Worm (Caenorhabditis elegans): ENCODE data around the gene Y51H4A.936.
A peak's percentile ranks its signal among the peaks of the same experiment; 100 is the strongest.
"Not testable (repeated sequence)": the region's sequence is repeated elsewhere in the genome, so short reads cannot be mapped to it uniquely, and the experiment has no call there.

Gene Y51H4A.936

ce11 chrIV:16629090-16629489, at the start of gene Y51H4A.936:
Y51H4A.936 (plus strand) TSS chrIV:16629390.
- TF ChIP-seq fkh-3 (tag; optimal IDR thresholded peaks at IDR 0.05): no peak
- no peak for TF ChIP-seq tbx-9 (tag; optimal IDR thresholded peaks at IDR 0.05; ENCODE audit: borderline replicate concordance)
- no peak for TF ChIP-seq madf-3 (GFP tag; IDR thresholded peaks at IDR 0.05)
- no peak for TF ChIP-seq sea-2 (GFP tag; IDR thresholded peaks at IDR 0.05)
- TF ChIP-seq lir-1 (GFP tag; conservative IDR thresholded peaks at IDR 0.05): no peak
- no peak for TF ChIP-seq rec-8 (tag; optimal IDR thresholded peaks at IDR 0.05)
- TF ChIP-seq F52B5.7 (tag; optimal IDR thresholded peaks at IDR 0.05): no peak
- no peak for TF ChIP-seq F57A8.1 (GFP tag; optimal IDR thresholded peaks at IDR 0.05)
- no peak for TF ChIP-seq sdz-38 (tag; optimal IDR thresholded peaks at IDR 0.05)
- TF ChIP-seq lsy-27 (tag; optimal IDR thresholded peaks at IDR 0.05; ENCODE audit: borderline replicate concordance, insufficient read depth): no peak
- no peak for TF ChIP-seq mes-4 (tag; optimal IDR thresholded peaks at IDR 0.05)
- TF ChIP-seq tbp1 (GFP tag; optimal IDR thresholded peaks at IDR 0.05): no peak
- no peak for TF ChIP-seq nhr-80 (tag; optimal IDR thresholded peaks at IDR 0.05)
- no peak for TF ChIP-seq nhr-90 (tag; optimal IDR thresholded peaks at IDR 0.05)
- TF ChIP-seq ets-4 (GFP tag; optimal IDR thresholded peaks at IDR 0.05): no peak
- TF ChIP-seq snpc-4 (GFP tag; optimal IDR thresholded peaks at IDR 0.05): no peak
- TF ChIP-seq snpc-4 (tag; optimal IDR thresholded peaks at IDR 0.05): no peak
- TF ChIP-seq nfya-1 (tag; optimal IDR thresholded peaks at IDR 0.05; ENCODE audit: borderline replicate concordance, insufficient read depth): no peak
- no peak for TF ChIP-seq chd-7 (tag; optimal IDR thresholded peaks at IDR 0.05)

- TF ChIP-seq tbp1 (GFP tag; optimal IDR thresholded peaks at IDR 0.05) (peak; percentile 81), snpc-4 (tag; optimal IDR thresholded peaks at IDR 0.05) (peak in 2 of 4 experiments; percentile 18 to 93), attf-6 (GFP tag; IDR thresholded peaks at IDR 0.05) (peak; percentile 93), B0261.1 (tag; optimal IDR thresholded peaks at IDR 0.05) (peak; percentile 66), rpc-1 (optimal IDR thresholded peaks at IDR 0.05) (peak; percentile 27), rpc-1 (tag; optimal IDR thresholded peaks at IDR 0.05) (peak; percentile 69)
- TF ChIP-seq snpc-4 (GFP tag; optimal IDR thresholded peaks at IDR 0.05): not testable (repeated sequence)
These were observed 45.6 kb upstream of the Y51H4A.936 start for ce11 chrIV:16583522-16584037.

DNA sequence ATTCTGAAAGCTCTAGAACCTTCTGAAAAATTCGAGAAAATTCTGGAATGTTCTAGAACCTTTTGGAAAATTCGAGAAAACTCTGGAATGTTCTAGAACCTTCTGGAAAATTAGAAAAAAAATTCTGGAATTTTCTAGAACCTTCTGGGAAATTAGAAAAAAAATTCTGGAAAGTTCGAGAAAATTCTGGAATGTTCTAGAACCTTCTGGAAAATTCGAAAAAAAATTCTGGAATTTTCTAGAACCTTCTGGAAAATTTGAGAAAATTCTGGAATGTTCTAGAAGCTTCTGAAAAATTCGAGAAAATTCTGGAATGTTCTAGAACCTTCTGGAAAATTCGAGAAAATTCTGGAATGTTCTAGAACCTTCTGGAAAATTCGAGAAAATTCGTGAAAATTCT, 43.2 kb upstream of the Y51H4A.936 start:
- TF ChIP-seq hsf-1 (GFP tag; IDR thresholded peaks at IDR 0.05) (peak; percentile 94), D2030.7 (GFP tag; IDR thresholded peaks at IDR 0.05) (0 out of 2 replicates have a peak, but pooled peaks have one; percentile 20)

DNA sequence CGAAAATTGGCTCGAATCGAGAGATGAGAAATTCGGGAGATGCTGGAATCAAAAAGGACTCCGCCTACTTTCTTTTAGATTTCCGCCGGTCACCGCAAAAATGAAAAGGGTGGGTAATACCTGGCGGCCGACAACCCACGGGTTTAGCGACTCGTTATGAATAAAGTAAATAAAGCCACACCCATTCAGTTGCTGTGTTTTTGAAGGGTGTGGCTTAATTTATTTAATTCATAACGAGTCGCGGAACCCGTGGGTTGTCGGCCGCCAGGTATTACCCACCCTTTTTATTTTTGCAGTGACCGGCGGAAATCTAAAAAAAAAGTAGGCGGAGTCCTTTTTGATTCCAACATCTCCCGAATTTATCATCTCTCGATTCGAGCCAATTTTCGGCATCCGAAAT, 36.3 kb upstream of the Y51H4A.936 start:
- TF ChIP-seq hmg-1.2 (GFP tag; IDR thresholded peaks at IDR 0.05) (peak; percentile 44; the same call in 1 of the 2 replicates), mcd-1 (GFP tag; IDR thresholded peaks at IDR 0.05) (0 out of 2 replicates have a peak, but pooled peaks have one; percentile 28), hsf-1 (GFP tag; IDR thresholded peaks at IDR 0.05) (peak; percentile 52), attf-6 (GFP tag; IDR thresholded peaks at IDR 0.05) (peak; percentile 100), lsl-1 (GFP tag; optimal IDR thresholded peaks at IDR 0.05) (peak; percentile 2), madf-3 (GFP tag; IDR thresholded peaks at IDR 0.05) (peak; percentile 42; the same call in 1 of the 2 replicates), ceh-100 (GFP tag; IDR thresholded peaks at IDR 0.05) (peak; percentile 74), F39B2.1 (GFP tag; IDR thresholded peaks at IDR 0.05) (0 out of 2 replicates have a peak, but pooled peaks have one; percentile 44), snpc-3.4 (tag; optimal IDR thresholded peaks at IDR 0.05) (peak; percentile 37), snpc-4 (GFP tag; optimal IDR thresholded peaks at IDR 0.05) (peak; percentile 89), snpc-4 (tag; optimal IDR thresholded peaks at IDR 0.05) (peak; percentile 92 to 98 (median 94)), B0019.2 (GFP tag; conservative IDR thresholded peaks at IDR 0.05) (0 out of 2 replicates have a peak, but pooled peaks have one; percentile 16), D2030.7 (GFP tag; IDR thresholded peaks at IDR 0.05) (peak; percentile 79), tbp1 (GFP tag; optimal IDR thresholded peaks at IDR 0.05) (peak; percentile 36), rcor-1 (GFP tag; IDR thresholded peaks at IDR 0.05) (peak; percentile 78), snpc-1.1 (tag; optimal IDR thresholded peaks at IDR 0.05; ENCODE audit: insufficient read depth) (peak; percentile 79), madf-6 (GFP tag; IDR thresholded peaks at IDR 0.05) (peak; percentile 76), pbrm-1 (GFP tag; IDR thresholded peaks at IDR 0.05) (peak; percentile 88), snpc-1.3 (tag; optimal IDR thresholded peaks at IDR 0.05; ENCODE audit: insufficient read depth) (peak; percentile 19), ekl-4 (GFP tag; IDR thresholded peaks at IDR 0.05) (0 out of 2 replicates have a peak, but pooled peaks have one; percentile 47), Y53G8AR.9 (GFP tag; conservative IDR thresholded peaks at IDR 0.05) (0 out of 2 replicates have a peak, but pooled peaks have one; percentile 72), F33H1.4 (GFP tag; IDR thresholded peaks at IDR 0.05) (0 out of 2 replicates have a peak, but pooled peaks have one; percentile 16), hmg-20 (GFP tag; IDR thresholded peaks at IDR 0.05) (peak; percentile 61; the same call in 1 of the 2 replicates)

Data from whole organism, young adult.